Fruit fly (Drosophila melanogaster) whole organism, pupa: ENCODE data around the gene Utx.
A peak's percentile ranks its signal among the peaks of the same experiment; 100 is the strongest.

Experiments used
- CG15710 ChIP-seq: fragments of 200-800 bp; sonication (Bioruptor generic); optimal IDR thresholded peaks from 2 replicates; lab custom pipeline; 2018; ENCODE audit warnings: missing biosample characterization, mild to moderate bottlenecking, missing genetic modification characterization, moderate library complexity
- CG32121 ChIP-seq: fragments of 200-800 bp; sonication (Bioruptor generic); IDR thresholded peaks from 2 replicates; pipeline ENCODE4 v1.3.6; 2022; ENCODE audit warnings: missing biosample characterization, missing genetic modification characterization
- CG34367 ChIP-seq: fragments of 200-800 bp; sonication (Bioruptor generic); optimal IDR thresholded peaks from 2 replicates; lab custom pipeline; 2018; ENCODE audit warnings: missing biosample characterization, mild to moderate bottlenecking, missing genetic modification characterization
- Pif1B ChIP-seq: fragments of 200-800 bp; sonication (Bioruptor generic); optimal IDR thresholded peaks from 3 replicates; lab custom pipeline; 2016; ENCODE audit warnings: missing biosample characterization, missing genetic modification characterization
- gl ChIP-seq: fragments of 200-800 bp; sonication (Bioruptor generic); optimal IDR thresholded peaks from 2 replicates; lab custom pipeline; 2018; ENCODE audit warnings: missing biosample characterization, mild to moderate bottlenecking, missing genetic modification characterization
- rn ChIP-seq: fragments of 200-800 bp; sonication (Bioruptor generic); IDR thresholded peaks from 2 replicates; pipeline ENCODE4 v1.3.6; 2022; ENCODE audit warnings: missing biosample characterization, missing genetic modification characterization

dm6 chr2L:10276436-10276835 lies 2.2 kb downstream of the Utx start:
- TF ChIP-seq Pif1B (no peak), rn (GFP tag; lab: Robert Waterston, UW) (no peak), CG34367 (no peak), CG15710 (peak; percentile 37), gl (tag; lab: Kevin White, UChicago) (no peak), CG32121 (peak; percentile 64)
